Worm (Caenorhabditis elegans) whole organism, late embryonic: ENCODE data around the gene B0563.8.

Experiments used
- K09A11.1 ChIP-seq: sonication (generic microtip); optimal IDR thresholded peaks from 2 replicates; lab custom pipeline; 2017; ENCODE audit warnings: antibody characterized with exemption, mild to moderate bottlenecking, missing genetic modification characterization, missing compliant biosample characterization; ENCODE audit not compliant: insufficient read depth
- ama-1 ChIP-seq: fragments of 150-350 bp; optimal IDR thresholded peaks from 2 replicates; lab custom pipeline; 2014
- ceh-30 ChIP-seq: fragments of 150-350 bp; optimal IDR thresholded peaks from 2 replicates; lab custom pipeline; 2014; ENCODE audit warnings: missing biosample characterization, missing genetic modification characterization
- ceh-48 ChIP-seq: sonication (generic microtip); optimal IDR thresholded peaks from 2 replicates; lab custom pipeline; 2016; ENCODE audit warnings: missing genetic modification characterization, inconsistent platforms, missing compliant biosample characterization
- elt-2 ChIP-seq: sonication (generic microtip); optimal IDR thresholded peaks from 2 replicates; lab custom pipeline; 2016; ENCODE audit warnings: missing genetic modification reagents, missing genetic modification characterization, missing compliant biosample characterization
- fax-1 ChIP-seq: sonication (generic microtip); optimal IDR thresholded peaks from 2 replicates; lab custom pipeline; 2016; ENCODE audit warnings: missing genotype, missing genetic modification characterization, missing compliant biosample characterization
- nfya-1 ChIP-seq: sonication (generic microtip); optimal IDR thresholded peaks from 2 replicates; lab custom pipeline; 2017; ENCODE audit warnings: missing genetic modification characterization, mild to moderate bottlenecking, missing compliant biosample characterization, antibody characterized with exemption, moderate library complexity
- nhr-11 ChIP-seq: fragments of 150-350 bp; optimal IDR thresholded peaks from 2 replicates; lab custom pipeline; 2014; ENCODE audit warnings: missing biosample characterization, missing genetic modification characterization
- pag-3 ChIP-seq: sonication (generic microtip); optimal IDR thresholded peaks from 2 replicates; lab custom pipeline; 2016; ENCODE audit warnings: missing compliant biosample characterization, missing genetic modification characterization, borderline replicate concordance
- pha-4 ChIP-seq: fragments of 150-350 bp; optimal IDR thresholded peaks from 2 replicates; lab custom pipeline; 2018; ENCODE audit warnings: missing biosample characterization, missing genetic modification reagents, missing genetic modification characterization
- unc-3 ChIP-seq, 2 experiments: fragments of 200-800 bp in 1 of 2; sonication (Bioruptor generic) in 1 of 2; sonication (generic microtip) in 1 of 2; conservative IDR thresholded peaks in 1 of 2; optimal IDR thresholded peaks in 1 of 2; 2 replicates each; pipeline versions ENCODE4 v1.3.6 to Lab custom; 2016 to 2022; ENCODE audit warnings: missing compliant biosample characterization in 2 of 2, missing genetic modification characterization in 2 of 2, missing genetic modification reagents in 1 of 2
- unc-55 ChIP-seq: sonication (generic microtip); optimal IDR thresholded peaks from 2 replicates; lab custom pipeline; 2017; ENCODE audit warnings: missing biosample characterization, missing genetic modification reagents, missing genetic modification characterization
- unc-86 ChIP-seq: sonication (generic microtip); optimal IDR thresholded peaks from 2 replicates; lab custom pipeline; 2016; ENCODE audit warnings: missing genetic modification characterization, missing compliant biosample characterization

- TF ChIP-seq pha-4 (tag; lab: Kevin White, UChicago) = no peak
- no peak for TF ChIP-seq nhr-11 (tag; lab: Kevin White, UChicago)
- TF ChIP-seq ama-1 (lab: Kevin White, UChicago) = no peak
- TF ChIP-seq unc-3 (GFP tag; conservative IDR thresholded peaks at IDR 0.05; lab: Robert Waterston, UW) = no peak
- TF ChIP-seq unc-3 (tag; optimal IDR thresholded peaks at IDR 0.05; lab: Kevin White, UChicago) = no peak
- no peak for TF ChIP-seq K09A11.1 (tag; lab: Kevin White, UChicago)
- no peak for TF ChIP-seq nfya-1 (tag; lab: Kevin White, UChicago)
- TF ChIP-seq pag-3 (tag; lab: Kevin White, UChicago) = no peak
- TF ChIP-seq ceh-48 (tag; lab: Kevin White, UChicago) = no peak
- no peak for TF ChIP-seq fax-1
- TF ChIP-seq elt-2 = no peak
- TF ChIP-seq unc-86 (tag; lab: Kevin White, UChicago) = no peak
- no peak for TF ChIP-seq unc-55 (GFP tag; lab: Kevin White, UChicago)
- no peak for TF ChIP-seq ceh-30 (tag; lab: Kevin White, UChicago)
Observed at ce11 chrX:9210086-9210485, 35.8 kb upstream of the B0563.8 start.
